Fruit fly (Drosophila melanogaster) whole organism, embryonic: ENCODE measurements around the gene MESR6.

Experiments
- B-H2 ChIP-seq: fragments of 200-800 bp; sonication (Bioruptor generic); optimal IDR thresholded peaks from 2 replicates; lab custom pipeline; 2018; ENCODE audit warnings: missing biosample characterization, mild to moderate bottlenecking, missing genetic modification characterization
- Bgb ChIP-seq: fragments of 200-800 bp; sonication (Bioruptor generic); IDR thresholded peaks from 2 replicates; pipeline ENCODE4 v1.3.6; 2022; ENCODE audit warnings: missing biosample characterization, missing genetic modification characterization; ENCODE audit not compliant: partially characterized antibody
- CG10543 ChIP-seq: fragments of 200-800 bp; sonication (Bioruptor generic); optimal IDR thresholded peaks from 3 replicates; lab custom pipeline; 2017; ENCODE audit warnings: missing biosample characterization, mild to moderate bottlenecking, missing genetic modification characterization, moderate library complexity
- CG12942 ChIP-seq: fragments of 200-800 bp; sonication (Bioruptor generic); optimal IDR thresholded peaks from 3 replicates; lab custom pipeline; 2016; ENCODE audit warnings: missing biosample characterization, missing genetic modification characterization
- CG13296 ChIP-seq: fragments of 200-800 bp; sonication (Bioruptor generic); optimal IDR thresholded peaks from 3 replicates; lab custom pipeline; 2018; ENCODE audit warnings: missing biosample characterization, mild to moderate bottlenecking, missing genetic modification characterization
- CG13424 ChIP-seq: fragments of 200-800 bp; sonication (Bioruptor generic); optimal IDR thresholded peaks from 2 replicates; lab custom pipeline; 2019; ENCODE audit warnings: missing biosample characterization, mild to moderate bottlenecking, missing genetic modification characterization, moderate library complexity
- CG14667 ChIP-seq: fragments of 200-800 bp; sonication (Bioruptor generic); IDR thresholded peaks from 2 replicates; pipeline ENCODE4 v1.3.6; 2022; ENCODE audit warnings: missing biosample characterization, missing genetic modification characterization
- CG15073 ChIP-seq: fragments of 200-800 bp; sonication (Bioruptor generic); optimal IDR thresholded peaks from 2 replicates; lab custom pipeline; 2016; ENCODE audit warnings: missing biosample characterization, missing genetic modification characterization
- CG15269 ChIP-seq: fragments of 200-800 bp; sonication (Bioruptor generic); optimal IDR thresholded peaks from 2 replicates; lab custom pipeline; 2018; ENCODE audit warnings: missing biosample characterization, mild to moderate bottlenecking, missing genetic modification characterization, moderate library complexity
- CG1529 ChIP-seq: fragments of 200-800 bp; sonication (Bioruptor generic); optimal IDR thresholded peaks from 3 replicates; lab custom pipeline; 2018; ENCODE audit warnings: missing biosample characterization, missing genetic modification characterization
- CG15514 ChIP-seq: fragments of 200-800 bp; sonication (Bioruptor generic); optimal IDR thresholded peaks from 3 replicates; lab custom pipeline; 2017; ENCODE audit warnings: missing biosample characterization, missing genetic modification characterization, mild to moderate bottlenecking, moderate library complexity, missing genetic modification reagents
- CG1602 ChIP-seq: fragments of 200-800 bp; sonication (Bioruptor generic); optimal IDR thresholded peaks from 3 replicates; lab custom pipeline; 2016; ENCODE audit warnings: missing biosample characterization, missing genetic modification characterization
- CG1647 ChIP-seq: fragments of 200-800 bp; sonication (Bioruptor generic); optimal IDR thresholded peaks from 3 replicates; lab custom pipeline; 2016; ENCODE audit warnings: missing biosample characterization, missing genetic modification characterization
- CG17186 ChIP-seq: fragments of 200-800 bp; sonication (Bioruptor generic); optimal IDR thresholded peaks from 3 replicates; lab custom pipeline; 2017; ENCODE audit warnings: missing biosample characterization, missing genetic modification reagents, missing genetic modification characterization
- CG17385 ChIP-seq: fragments of 200-800 bp; sonication (Bioruptor generic); optimal IDR thresholded peaks from 3 replicates; lab custom pipeline; 2018; ENCODE audit warnings: missing biosample characterization, mild to moderate bottlenecking, missing genetic modification characterization
- CG17912 ChIP-seq: fragments of 200-800 bp; sonication (Bioruptor generic); optimal IDR thresholded peaks from 2 replicates; lab custom pipeline; 2018; ENCODE audit warnings: missing biosample characterization, mild to moderate bottlenecking, missing genetic modification characterization
- CG2120 ChIP-seq: fragments of 200-800 bp; sonication (Bioruptor generic); optimal IDR thresholded peaks from 3 replicates; lab custom pipeline; 2016; ENCODE audit warnings: missing biosample characterization, missing genetic modification characterization
- CG2875 ChIP-seq: fragments of 200-800 bp; sonication (Bioruptor generic); optimal IDR thresholded peaks from 2 replicates; lab custom pipeline; 2017; ENCODE audit warnings: missing biosample characterization, mild to moderate bottlenecking, missing genetic modification characterization, missing genetic modification reagents
- CG30020 ChIP-seq: fragments of 200-800 bp; optimal IDR thresholded peaks from 2 replicates; lab custom pipeline; 2019; ENCODE audit warnings: missing biosample characterization, mild to moderate bottlenecking, missing genetic modification characterization, moderate library complexity
- CG31365 ChIP-seq: fragments of 200-800 bp; sonication (Bioruptor generic); optimal IDR thresholded peaks from 2 replicates; lab custom pipeline; 2018; ENCODE audit warnings: missing biosample characterization, mild to moderate bottlenecking, missing genetic modification characterization
- CG31388 ChIP-seq: fragments of 200-800 bp; sonication (Bioruptor generic); optimal IDR thresholded peaks from 2 replicates; lab custom pipeline; 2016; ENCODE audit warnings: missing biosample characterization, missing genetic modification characterization
- CG31441 ChIP-seq: fragments of 200-800 bp; sonication (Bioruptor generic); IDR thresholded peaks from 2 replicates; pipeline ENCODE4 v1.3.6; 2022; ENCODE audit warnings: missing biosample characterization, missing genetic modification characterization
- CG33557 ChIP-seq: fragments of 200-800 bp; sonication (Bioruptor generic); optimal IDR thresholded peaks from 2 replicates; lab custom pipeline; 2019; ENCODE audit warnings: missing biosample characterization, mild to moderate bottlenecking, missing genetic modification characterization, moderate library complexity
- CG34376 ChIP-seq: fragments of 200-800 bp; sonication (Bioruptor generic); optimal IDR thresholded peaks from 2 replicates; lab custom pipeline; 2018; ENCODE audit warnings: missing biosample characterization, mild to moderate bottlenecking, missing genetic modification characterization
- CG3726 ChIP-seq: fragments of 200-800 bp; sonication (Bioruptor generic); IDR thresholded peaks from 3 replicates; pipeline ENCODE4, ENCODE4 v1.3.6; 2022; ENCODE audit warnings: missing biosample characterization, missing genetic modification characterization
- CG6683 ChIP-seq: fragments of 200-800 bp; sonication (Bioruptor generic); optimal IDR thresholded peaks from 2 replicates; lab custom pipeline; 2017; ENCODE audit warnings: missing biosample characterization, mild to moderate bottlenecking, missing genetic modification characterization, missing genetic modification reagents
- CG9437 ChIP-seq: fragments of 200-800 bp; sonication (Bioruptor generic); optimal IDR thresholded peaks from 2 replicates; lab custom pipeline; 2018; ENCODE audit warnings: missing biosample characterization, mild to moderate bottlenecking, missing genetic modification characterization
- CG9932 ChIP-seq: fragments of 200-800 bp; sonication (Bioruptor generic); IDR thresholded peaks from 2 replicates; pipeline ENCODE4 v1.3.6; 2022; ENCODE audit warnings: missing biosample characterization, missing genetic modification characterization
- D ChIP-seq, 2 experiments: fragments of 200-800 bp in 1 of 2; fragments of >200 bp in 1 of 2; sonication (Bioruptor generic) in 1 of 2; optimal IDR thresholded peaks; 2 replicates in 1 of 2; 3 replicates in 1 of 2; lab custom pipeline; 2017; ENCODE audit warnings: mild to moderate bottlenecking in 1 of 2, missing biosample characterization in 1 of 2, missing genetic modification characterization in 1 of 2, missing genetic modification reagents in 1 of 2
- Drgx ChIP-seq: fragments of 200-800 bp; sonication (Bioruptor generic); IDR thresholded peaks from 2 replicates; pipeline ENCODE4 v1.3.6; 2022; ENCODE audit warnings: missing biosample characterization, missing genetic modification characterization
- HLHmδ ChIP-seq: fragments of 200-800 bp; sonication (Bioruptor generic); optimal IDR thresholded peaks from 2 replicates; lab custom pipeline; 2018; ENCODE audit warnings: missing biosample characterization, mild to moderate bottlenecking, missing genetic modification characterization, moderate library complexity
- Hey ChIP-seq: fragments of 200-800 bp; sonication (Bioruptor generic); optimal IDR thresholded peaks from 3 replicates; lab custom pipeline; 2018; ENCODE audit warnings: missing biosample characterization, mild to moderate bottlenecking, missing genetic modification characterization
- Sin3A ChIP-seq: fragments of >200 bp; optimal IDR thresholded peaks from 2 replicates; lab custom pipeline; 2018
- Xbp1 ChIP-seq: fragments of 200-800 bp; sonication (Bioruptor generic); optimal IDR thresholded peaks from 3 replicates; lab custom pipeline; 2016; ENCODE audit warnings: missing biosample characterization, mild to moderate bottlenecking, missing genetic modification characterization
- bsh ChIP-seq, 2 experiments: fragments of 200-800 bp; sonication (Bioruptor generic); optimal IDR thresholded peaks; 2 replicates each; lab custom pipeline; 2017 to 2018; ENCODE audit warnings: mild to moderate bottlenecking in 2 of 2, missing biosample characterization in 2 of 2, missing genetic modification characterization in 2 of 2, moderate library complexity in 1 of 2
- crp ChIP-seq, 2 experiments: fragments of 200-800 bp; sonication (Bioruptor generic); optimal IDR thresholded peaks; 2 replicates in 1 of 2; 3 replicates in 1 of 2; lab custom pipeline; 2017; ENCODE audit warnings: missing biosample characterization in 2 of 2, missing genetic modification characterization in 2 of 2, mild to moderate bottlenecking in 1 of 2, moderate library complexity in 1 of 2
- emc ChIP-seq: fragments of 200-800 bp; sonication (Bioruptor generic); optimal IDR thresholded peaks from 2 replicates; lab custom pipeline; 2016; ENCODE audit warnings: missing biosample characterization, missing genetic modification characterization
- exex ChIP-seq: fragments of 200-800 bp; sonication (Bioruptor generic); optimal IDR thresholded peaks from 4 replicates; lab custom pipeline; 2018; ENCODE audit warnings: missing biosample characterization, mild to moderate bottlenecking, missing genetic modification characterization, moderate library complexity
- eyg ChIP-seq: fragments of 200-800 bp; sonication (Bioruptor generic); optimal IDR thresholded peaks from 3 replicates; lab custom pipeline; 2016; ENCODE audit warnings: missing biosample characterization, missing genetic modification characterization
- gem ChIP-seq: fragments of 200-800 bp; sonication (Bioruptor generic); optimal IDR thresholded peaks from 2 replicates; lab custom pipeline; 2019; ENCODE audit warnings: missing biosample characterization, mild to moderate bottlenecking, missing genetic modification characterization, moderate library complexity
- klu ChIP-seq: fragments of 200-800 bp; sonication (Bioruptor generic); IDR thresholded peaks from 2 replicates; pipeline ENCODE4 v1.3.6; 2022; ENCODE audit warnings: missing biosample characterization, missing genetic modification characterization
- maf-S ChIP-seq: fragments of 200-800 bp; sonication (Bioruptor generic); optimal IDR thresholded peaks from 2 replicates; lab custom pipeline; 2016; ENCODE audit warnings: missing biosample characterization, missing genetic modification characterization
- nom ChIP-seq: fragments of 200-800 bp; sonication (Bioruptor generic); optimal IDR thresholded peaks from 2 replicates; lab custom pipeline; 2017; ENCODE audit warnings: missing biosample characterization, missing genetic modification characterization, mild to moderate bottlenecking, moderate library complexity, missing genetic modification reagents
- odd ChIP-seq: fragments of 200-800 bp; sonication (Bioruptor generic); optimal IDR thresholded peaks from 2 replicates; lab custom pipeline; 2017; ENCODE audit warnings: missing biosample characterization, mild to moderate bottlenecking, missing genetic modification characterization
- pfk ChIP-seq: fragments of 200-800 bp; sonication (Bioruptor generic); optimal IDR thresholded peaks from 2 replicates; lab custom pipeline; 2018; ENCODE audit warnings: missing biosample characterization, mild to moderate bottlenecking, missing genetic modification characterization, moderate library complexity
- slbo ChIP-seq: fragments of 200-800 bp; sonication (Bioruptor generic); IDR thresholded peaks from 2 replicates; pipeline ENCODE4 v1.3.6; 2022; ENCODE audit warnings: missing biosample characterization, missing genetic modification characterization
- toy ChIP-seq: fragments of 200-800 bp; sonication (Bioruptor generic); IDR thresholded peaks from 2 replicates; pipeline ENCODE4 v1.3.6; 2022; ENCODE audit warnings: missing biosample characterization, missing genetic modification characterization
- vvl ChIP-seq: fragments of 200-800 bp; sonication (Bioruptor generic); IDR thresholded peaks from 2 replicates; pipeline ENCODE4 v1.3.6; 2022; ENCODE audit warnings: missing biosample characterization, missing genetic modification characterization

The MESR6 gene

dm6 chr3L:19086364-19087200 lies 5.9 kb upstream of the MESR6 start, which contains the start of gene Mkp3 (continued):
- no peak for TF ChIP-seq D (optimal IDR thresholded peaks at IDR 0.05; lab: Kevin White, UChicago)
- TF ChIP-seq D (GFP tag; optimal IDR thresholded peaks at IDR 0.05; lab: Kevin White, UChicago): peak; percentile 85
- TF ChIP-seq gem: peak; percentile 95
- peak; percentile 86 for TF ChIP-seq odd (GFP tag; lab: Kevin White, UChicago)
- no peak for TF ChIP-seq CG31388 (GFP tag; lab: Kevin White, UChicago)
- TF ChIP-seq CG1602 (GFP tag; lab: Kevin White, UChicago): peak; percentile 77
- peak; percentile 81 for TF ChIP-seq CG14667 (GFP tag; lab: Robert Waterston, UW)
- peak; percentile 92 for TF ChIP-seq slbo (GFP tag; lab: Robert Waterston, UW)
- TF ChIP-seq CG15073 (GFP tag; lab: Kevin White, UChicago): no peak
- no peak; the same call in none of the 2 replicates for TF ChIP-seq klu (GFP tag; lab: Robert Waterston, UW)
- peak; percentile 87 for TF ChIP-seq B-H2 (GFP tag; lab: Kevin White, UChicago)
- TF ChIP-seq Hey: no peak
- TF ChIP-seq CG34376: peak; percentile 89
- TF ChIP-seq CG1529 (GFP tag; lab: Kevin White, UChicago): peak; percentile 82
- TF ChIP-seq crp (GFP tag; optimal IDR thresholded peaks at IDR 0.05; lab: Kevin White, UChicago): peak in 1 of 2 experiments; percentile 37
- TF ChIP-seq CG17186: no peak
- TF ChIP-seq CG10543 (GFP tag; lab: Kevin White, UChicago): peak; percentile 91
- TF ChIP-seq Sin3A (lab: Kevin White, UChicago): no peak
- TF ChIP-seq eyg (GFP tag; lab: Kevin White, UChicago): no peak
- peak; percentile 57 for TF ChIP-seq CG31365 (tag; lab: Kevin White, UChicago)
- TF ChIP-seq pfk (GFP tag; lab: Kevin White, UChicago): peak; percentile 17
- peak; percentile 67 for TF ChIP-seq CG12942
- peak; percentile 94 for TF ChIP-seq CG13296 (GFP tag; lab: Kevin White, UChicago)
- peak; percentile 95 for TF ChIP-seq CG31441
- peak; percentile 44; the same call in 1 of the 2 replicates for TF ChIP-seq Bgb (GFP tag; lab: Robert Waterston, UW)
- TF ChIP-seq CG1647 (GFP tag; lab: Kevin White, UChicago): no peak
- no peak for TF ChIP-seq CG17912
- TF ChIP-seq CG2120 (GFP tag; lab: Kevin White, UChicago): peak; percentile 78
- peak; percentile 58 for TF ChIP-seq CG30020
- TF ChIP-seq maf-S: no peak
- TF ChIP-seq CG33557 (GFP tag; lab: Kevin White, UChicago): peak; percentile 70
- TF ChIP-seq nom (GFP tag; lab: Kevin White, UChicago): peak; percentile 84
- TF ChIP-seq Xbp1 (GFP tag; lab: Kevin White, UChicago): peak; percentile 71
- peak; percentile 58 for TF ChIP-seq CG2875 (GFP tag; lab: Kevin White, UChicago)
- peak; percentile 80; the same call in 1 of the 3 replicates for TF ChIP-seq CG3726 (GFP tag; lab: Robert Waterston, UW)
- TF ChIP-seq CG9932 (GFP tag; lab: Robert Waterston, UW): peak; percentile 89
- TF ChIP-seq bsh (GFP tag; optimal IDR thresholded peaks at IDR 0.05; lab: Kevin White, UChicago): peak; percentile 71 to 87
- TF ChIP-seq emc (GFP tag; lab: Kevin White, UChicago): no peak
- peak; percentile 92 for TF ChIP-seq Drgx (GFP tag; lab: Robert Waterston, UW)
- peak; percentile 94 for TF ChIP-seq CG13424
- TF ChIP-seq CG9437 (GFP tag; lab: Kevin White, UChicago): peak; percentile 80
- peak; percentile 94 for TF ChIP-seq vvl (GFP tag; lab: Robert Waterston, UW)
- peak; percentile 92 for TF ChIP-seq CG6683 (GFP tag; lab: Kevin White, UChicago)
- TF ChIP-seq CG15269 (tag; lab: Kevin White, UChicago): peak; percentile 93
- peak; percentile 83 for TF ChIP-seq toy (GFP tag; lab: Robert Waterston, UW)
- TF ChIP-seq CG17385 (GFP tag; lab: Kevin White, UChicago): peak; percentile 85
- peak; percentile 84 for TF ChIP-seq CG15514
- TF ChIP-seq exex (tag; lab: Kevin White, UChicago): peak; percentile 63
- no peak for TF ChIP-seq HLHmδ (GFP tag; lab: Kevin White, UChicago)
